Fruit fly (Drosophila melanogaster) whole organism, embryonic: ENCODE measurements around the gene Pif1B.
A peak's percentile ranks its signal among the peaks of the same experiment; 100 is the strongest.

Experiments
- Blimp-1 ChIP-seq: fragments of 200-800 bp; sonication (Bioruptor generic); optimal IDR thresholded peaks from 3 replicates; lab custom pipeline; 2018; ENCODE audit warnings: missing biosample characterization, missing genetic modification characterization, mild to moderate bottlenecking, moderate library complexity, missing genetic modification reagents
- BtbVII ChIP-seq: fragments of 200-800 bp; sonication (Bioruptor generic); optimal IDR thresholded peaks from 3 replicates; lab custom pipeline; 2017; ENCODE audit warnings: missing biosample characterization, mild to moderate bottlenecking, missing genetic modification characterization
- CG1024 ChIP-seq: fragments of 200-800 bp; sonication (Bioruptor generic); IDR thresholded peaks from 2 replicates; pipeline ENCODE4 v1.3.6; 2022; ENCODE audit warnings: missing biosample characterization, missing genetic modification characterization
- CG10543 ChIP-seq: fragments of 200-800 bp; sonication (Bioruptor generic); optimal IDR thresholded peaks from 3 replicates; lab custom pipeline; 2017; ENCODE audit warnings: missing biosample characterization, mild to moderate bottlenecking, missing genetic modification characterization, moderate library complexity
- CG11398 ChIP-seq: fragments of 200-800 bp; sonication (Bioruptor generic); optimal IDR thresholded peaks from 2 replicates; lab custom pipeline; 2016; ENCODE audit warnings: missing biosample characterization, missing genetic modification characterization
- CG12769 ChIP-seq: fragments of 200-800 bp; sonication (Bioruptor generic); optimal IDR thresholded peaks from 2 replicates; lab custom pipeline; 2019; ENCODE audit warnings: missing biosample characterization, mild to moderate bottlenecking, missing genetic modification characterization, moderate library complexity
- CG13894 ChIP-seq: fragments of 200-800 bp; sonication (Bioruptor generic); optimal IDR thresholded peaks from 3 replicates; lab custom pipeline; 2018; ENCODE audit warnings: missing biosample characterization, mild to moderate bottlenecking, missing genetic modification characterization, moderate library complexity
- CG14860 ChIP-seq: fragments of 200-800 bp; sonication (Bioruptor generic); IDR thresholded peaks from 3 replicates; pipeline ENCODE4 v1.3.6; 2022; ENCODE audit warnings: missing biosample characterization, missing genetic modification characterization; ENCODE audit not compliant: partially characterized antibody
- CG1529 ChIP-seq: fragments of 200-800 bp; sonication (Bioruptor generic); optimal IDR thresholded peaks from 3 replicates; lab custom pipeline; 2018; ENCODE audit warnings: missing biosample characterization, missing genetic modification characterization
- CG16813 ChIP-seq: fragments of 200-800 bp; sonication (Bioruptor generic); IDR thresholded peaks from 3 replicates; pipeline ENCODE4 v1.3.6; 2022; ENCODE audit warnings: missing biosample characterization, missing genetic modification characterization; ENCODE audit not compliant: partially characterized antibody
- CG2120 ChIP-seq: fragments of 200-800 bp; sonication (Bioruptor generic); optimal IDR thresholded peaks from 3 replicates; lab custom pipeline; 2016; ENCODE audit warnings: missing biosample characterization, missing genetic modification characterization
- CG2875 ChIP-seq: fragments of 200-800 bp; sonication (Bioruptor generic); optimal IDR thresholded peaks from 2 replicates; lab custom pipeline; 2017; ENCODE audit warnings: missing biosample characterization, mild to moderate bottlenecking, missing genetic modification characterization, missing genetic modification reagents
- CG5245 ChIP-seq: fragments of 200-800 bp; sonication (Bioruptor generic); optimal IDR thresholded peaks from 3 replicates; lab custom pipeline; 2016; ENCODE audit warnings: missing biosample characterization, missing genetic modification characterization
- CG6175 ChIP-seq: fragments of 200-800 bp; sonication (Bioruptor generic); IDR thresholded peaks from 3 replicates; pipeline ENCODE4 v1.3.6; 2022; ENCODE audit warnings: missing biosample characterization, missing genetic modification characterization
- CG7357 ChIP-seq: fragments of 200-800 bp; sonication (Bioruptor generic); IDR thresholded peaks from 3 replicates; pipeline ENCODE4 v1.3.6; 2022; ENCODE audit warnings: missing biosample characterization, missing genetic modification characterization
- CG8281 ChIP-seq: fragments of 200-800 bp; sonication (Bioruptor generic); optimal IDR thresholded peaks from 2 replicates; lab custom pipeline; 2018; ENCODE audit warnings: missing biosample characterization, mild to moderate bottlenecking, missing genetic modification characterization, moderate library complexity
- Deaf1 ChIP-seq: fragments of 200-800 bp; optimal IDR thresholded peaks from 3 replicates; lab custom pipeline; 2019; ENCODE audit warnings: missing biosample characterization, mild to moderate bottlenecking, missing genetic modification characterization, moderate library complexity
- Dfd ChIP-seq, 2 experiments: fragments of >200 bp; optimal IDR thresholded peaks; 2 replicates each; lab custom pipeline; 2017; ENCODE audit warnings: missing biosample characterization in 2 of 2, missing genetic modification characterization in 2 of 2
- ERR ChIP-seq: fragments of 200-800 bp; sonication (Bioruptor generic); optimal IDR thresholded peaks from 2 replicates; lab custom pipeline; 2016; ENCODE audit warnings: missing biosample characterization, missing genetic modification characterization
- Fer1 ChIP-seq: fragments of 200-800 bp; sonication (Bioruptor generic); optimal IDR thresholded peaks from 2 replicates; lab custom pipeline; 2017; ENCODE audit warnings: missing biosample characterization, mild to moderate bottlenecking, missing genetic modification characterization
- Hsf ChIP-seq: fragments of 200-800 bp; sonication (Bioruptor generic); optimal IDR thresholded peaks from 3 replicates; lab custom pipeline; 2016; ENCODE audit warnings: missing biosample characterization, missing genetic modification characterization
- Mrtf ChIP-seq: fragments of 200-800 bp; sonication (Bioruptor generic); IDR thresholded peaks from 3 replicates; pipeline ENCODE4 v1.3.6; 2022; ENCODE audit warnings: missing biosample characterization, missing genetic modification characterization
- Pdp1 ChIP-seq, 2 experiments: fragments of 200-800 bp; sonication (Bioruptor generic); optimal IDR thresholded peaks; 3 replicates each; lab custom pipeline; 2016; ENCODE audit warnings: missing biosample characterization in 2 of 2, missing genetic modification characterization in 2 of 2, mild to moderate bottlenecking in 1 of 2, moderate library complexity in 1 of 2
- Sry-β ChIP-seq: fragments of 200-800 bp; sonication (Bioruptor generic); optimal IDR thresholded peaks from 2 replicates; lab custom pipeline; 2018; ENCODE audit warnings: missing biosample characterization, mild to moderate bottlenecking, missing genetic modification characterization, moderate library complexity
- abd-A ChIP-seq: fragments of 200-800 bp; sonication (Bioruptor generic); optimal IDR thresholded peaks from 3 replicates; lab custom pipeline; 2019; ENCODE audit warnings: missing biosample characterization, mild to moderate bottlenecking, missing genetic modification characterization, moderate library complexity
- ac ChIP-seq: fragments of 200-800 bp; sonication (Bioruptor generic); optimal IDR thresholded peaks from 3 replicates; lab custom pipeline; 2017; ENCODE audit warnings: missing biosample characterization, mild to moderate bottlenecking, missing genetic modification characterization
- ara ChIP-seq: fragments of 200-800 bp; sonication (Bioruptor generic); IDR thresholded peaks from 2 replicates; pipeline ENCODE4 v1.3.6; 2022; ENCODE audit warnings: missing biosample characterization, missing genetic modification characterization
- bab2 ChIP-seq: fragments of 200-800 bp; sonication (Bioruptor generic); optimal IDR thresholded peaks from 2 replicates; lab custom pipeline; 2016; ENCODE audit warnings: missing biosample characterization, missing genetic modification characterization
- chinmo ChIP-seq: fragments of 200-800 bp; sonication (Bioruptor generic); IDR thresholded peaks from 4 replicates; pipeline ENCODE4 v1.3.6; 2022; ENCODE audit warnings: missing biosample characterization, missing genetic modification characterization; ENCODE audit not compliant: partially characterized antibody
- crol ChIP-seq: fragments of 200-800 bp; sonication (Bioruptor generic); IDR thresholded peaks from 2 replicates; pipeline ENCODE4 v1.3.6; 2022; ENCODE audit warnings: missing biosample characterization, missing genetic modification characterization
- dmrt99B ChIP-seq: fragments of 200-800 bp; sonication (Bioruptor generic); optimal IDR thresholded peaks from 2 replicates; lab custom pipeline; 2018; ENCODE audit warnings: missing biosample characterization, mild to moderate bottlenecking, missing genetic modification characterization, moderate library complexity
- en ChIP-seq: fragments of 200-800 bp; sonication (Bioruptor generic); optimal IDR thresholded peaks from 2 replicates; lab custom pipeline; 2016; ENCODE audit warnings: missing biosample characterization, missing genetic modification characterization
- esg ChIP-seq: fragments of 200-800 bp; sonication (Bioruptor generic); conservative IDR thresholded peaks from 2 replicates; pipeline ENCODE4 v1.3.6; 2022; ENCODE audit warnings: missing biosample characterization, missing genetic modification characterization
- hth ChIP-seq: fragments of >200 bp; optimal IDR thresholded peaks from 2 replicates; lab custom pipeline; 2017; ENCODE audit warnings: inconsistent platforms
- mirr ChIP-seq: fragments of 200-800 bp; sonication (Bioruptor generic); optimal IDR thresholded peaks from 3 replicates; lab custom pipeline; 2018; ENCODE audit warnings: missing biosample characterization, mild to moderate bottlenecking, missing genetic modification characterization
- onecut ChIP-seq: fragments of 200-800 bp; sonication (Bioruptor generic); IDR thresholded peaks from 2 replicates; pipeline ENCODE4 v1.3.6; 2022; ENCODE audit warnings: missing biosample characterization, missing genetic modification characterization
- pros ChIP-seq: fragments of 200-800 bp; sonication (Bioruptor generic); optimal IDR thresholded peaks from 3 replicates; lab custom pipeline; 2019; ENCODE audit warnings: missing biosample characterization, mild to moderate bottlenecking, missing genetic modification characterization, moderate library complexity
- sd ChIP-seq: fragments of 200-800 bp; sonication (Bioruptor generic); optimal IDR thresholded peaks from 3 replicates; lab custom pipeline; 2018; ENCODE audit warnings: missing biosample characterization, mild to moderate bottlenecking, missing genetic modification characterization, moderate library complexity
- sens ChIP-seq: fragments of 200-800 bp; sonication (Bioruptor generic); peaks from one replicate; lab custom pipeline; 2016; ENCODE audit warnings: missing biosample characterization, missing genetic modification characterization
- sim ChIP-seq: fragments of 200-800 bp; sonication (Bioruptor generic); IDR thresholded peaks from 2 replicates; pipeline ENCODE4 v1.3.6; 2022; ENCODE audit warnings: missing biosample characterization, missing genetic modification characterization
- slbo ChIP-seq: fragments of 200-800 bp; sonication (Bioruptor generic); IDR thresholded peaks from 2 replicates; pipeline ENCODE4 v1.3.6; 2022; ENCODE audit warnings: missing biosample characterization, missing genetic modification characterization
- sr ChIP-seq: fragments of 200-800 bp; sonication (Bioruptor generic); IDR thresholded peaks from 3 replicates; pipeline ENCODE4 v1.3.6; 2022; ENCODE audit warnings: missing biosample characterization, missing genetic modification characterization
- twi ChIP-seq: fragments of 200-800 bp; optimal IDR thresholded peaks from 2 replicates; lab custom pipeline; 2019; ENCODE audit warnings: missing biosample characterization, mild to moderate bottlenecking, missing genetic modification characterization, moderate library complexity

Gene Pif1B

DNA sequence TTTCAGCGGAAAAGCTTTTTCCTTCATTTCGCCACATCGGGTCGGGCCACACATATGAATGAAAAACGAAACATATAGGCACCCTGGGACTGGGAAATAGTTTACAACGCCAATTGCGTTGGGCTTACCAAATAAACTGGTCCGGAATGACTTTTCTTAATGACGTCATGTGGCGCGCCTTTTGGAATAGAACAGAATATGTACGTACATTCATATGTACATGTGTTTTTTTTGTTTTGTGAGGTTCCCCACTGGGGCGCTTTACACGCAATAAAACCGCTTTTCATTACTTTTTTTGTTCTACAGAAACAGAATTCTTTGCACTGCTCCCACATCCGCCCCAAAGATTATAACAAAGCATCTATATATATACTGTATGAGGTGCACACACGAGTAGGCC, 2.6 kb downstream of the Pif1B start:
- TF ChIP-seq CG12769 (tag; lab: Kevin White, UChicago) = peak; percentile 28
- peak; percentile 13 for TF ChIP-seq Deaf1
- TF ChIP-seq Mrtf (GFP tag; lab: Robert Waterston, UW) = no peak
- peak; percentile 37; the same call in 1 of the 2 replicates for TF ChIP-seq onecut
- TF ChIP-seq dmrt99B (tag; lab: Kevin White, UChicago) = no peak
- TF ChIP-seq sens (GFP tag; lab: Kevin White, UChicago) = peak; percentile 44
- 0 out of 4 replicates have a peak, but pooled peaks have one; percentile 11 for TF ChIP-seq chinmo
- peak; percentile 36 for TF ChIP-seq twi (tag; lab: Kevin White, UChicago)
- TF ChIP-seq sd (tag; lab: Kevin White, UChicago) = peak; percentile 68
- peak; percentile 71 for TF ChIP-seq abd-A (tag; lab: Kevin White, UChicago)
- peak; percentile 56 for TF ChIP-seq CG10543 (GFP tag; lab: Kevin White, UChicago)
- no peak for TF ChIP-seq Blimp-1
- no peak for TF ChIP-seq CG2875 (GFP tag; lab: Kevin White, UChicago)
- TF ChIP-seq mirr (GFP tag; lab: Kevin White, UChicago) = peak; percentile 60
- TF ChIP-seq CG13894 (tag; lab: Kevin White, UChicago) = peak; percentile 60
- TF ChIP-seq, all 482 proteins: peak for 11

DNA sequence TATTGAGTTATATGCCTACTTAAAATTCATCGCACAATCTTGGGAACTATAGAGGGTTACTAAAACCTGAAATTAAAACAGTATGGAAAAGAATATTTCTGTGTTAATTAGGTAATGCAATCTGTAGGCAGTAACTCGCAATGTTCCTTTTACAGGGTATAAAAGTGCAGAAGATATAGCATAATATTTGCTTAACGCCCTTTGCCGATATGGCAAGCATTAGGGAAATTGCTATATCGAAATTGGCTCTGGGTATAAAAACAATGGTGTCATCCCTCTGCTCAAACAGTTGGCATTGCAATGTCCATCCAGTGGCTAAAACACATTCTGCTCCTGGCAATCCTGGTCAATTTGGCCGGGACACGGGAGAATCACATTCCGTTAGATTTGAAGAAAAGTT, 6.6 kb downstream of the Pif1B start, which contains the start of gene Ir85a:
Gene Ir85a (plus strand): TSS at position 301 of the 400 bp plus-strand sequence.
- TF ChIP-seq bab2 (GFP tag; lab: Kevin White, UChicago) (no peak), CG8281 (no peak), CG1024 (GFP tag; lab: Robert Waterston, UW) (no peak), Sry-β (GFP tag; lab: Kevin White, UChicago) (no peak)

DNA sequence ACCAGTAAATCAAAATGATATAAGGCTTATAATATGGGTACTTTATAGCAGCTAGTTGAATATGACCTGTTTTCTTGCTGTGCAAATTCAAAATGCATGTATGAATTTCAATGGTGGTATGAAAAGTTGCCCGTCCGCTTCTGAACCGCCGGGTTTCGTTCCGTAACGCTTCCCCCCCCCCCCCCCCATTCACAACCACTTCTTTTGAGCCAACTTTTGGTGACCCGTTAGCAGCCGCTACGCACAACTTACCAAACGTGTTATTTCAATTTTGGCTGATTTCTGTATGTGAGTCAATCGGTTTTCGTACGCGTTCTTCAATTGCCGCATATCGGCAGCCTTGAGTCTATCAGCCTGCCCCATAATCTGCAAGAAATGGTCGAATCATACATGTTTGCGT, 7.2 kb downstream of the Pif1B start:
- TF ChIP-seq Fer1 (GFP tag; lab: Kevin White, UChicago) (no peak), hth (lab: Kevin White, UChicago) (no peak), crol (GFP tag; lab: Robert Waterston, UW) (peak; percentile 49), pros (no peak), CG1529 (GFP tag; lab: Kevin White, UChicago) (no peak), sr (GFP tag; lab: Robert Waterston, UW) (no peak), ERR (GFP tag; lab: Kevin White, UChicago) (no peak), CG6175 (0 out of 3 replicates have a peak, but pooled peaks have one; percentile 32), CG5245 (GFP tag; lab: Kevin White, UChicago) (no peak), CG12769 (tag; lab: Kevin White, UChicago) (no peak), CG7357 (GFP tag; lab: Robert Waterston, UW) (no peak), BtbVII (GFP tag; lab: Kevin White, UChicago) (no peak), CG16813 (GFP tag; lab: Robert Waterston, UW) (no peak), ac (GFP tag; lab: Kevin White, UChicago) (no peak), en (no peak), Pdp1 (GFP tag; optimal IDR thresholded peaks at IDR 0.05; lab: Kevin White, UChicago) (peak in 1 of 2 experiments; percentile 23), sim (GFP tag; lab: Robert Waterston, UW) (no peak), Dfd (GFP tag; optimal IDR thresholded peaks at IDR 0.05; lab: Kevin White, UChicago) (no peak), ara (GFP tag; lab: Robert Waterston, UW) (0 out of 2 replicates have a peak, but pooled peaks have one; percentile 9), CG2875 (GFP tag; lab: Kevin White, UChicago) (no peak), CG2120 (GFP tag; lab: Kevin White, UChicago) (no peak), Hsf (GFP tag; lab: Kevin White, UChicago) (no peak), abd-A (tag; lab: Kevin White, UChicago) (no peak), chinmo (peak; percentile 64; the same call in 3 of the 4 replicates), esg (GFP tag; lab: Robert Waterston, UW) (no peak), CG14860 (GFP tag; lab: Robert Waterston, UW) (no peak), CG11398 (GFP tag; lab: Kevin White, UChicago) (no peak), slbo (GFP tag; lab: Robert Waterston, UW) (no peak)
- TF ChIP-seq, all 482 proteins: peak for 5
